Worm (Caenorhabditis elegans): Measurements from ENCODE around the gene col-37.

Gene col-37

DNA sequence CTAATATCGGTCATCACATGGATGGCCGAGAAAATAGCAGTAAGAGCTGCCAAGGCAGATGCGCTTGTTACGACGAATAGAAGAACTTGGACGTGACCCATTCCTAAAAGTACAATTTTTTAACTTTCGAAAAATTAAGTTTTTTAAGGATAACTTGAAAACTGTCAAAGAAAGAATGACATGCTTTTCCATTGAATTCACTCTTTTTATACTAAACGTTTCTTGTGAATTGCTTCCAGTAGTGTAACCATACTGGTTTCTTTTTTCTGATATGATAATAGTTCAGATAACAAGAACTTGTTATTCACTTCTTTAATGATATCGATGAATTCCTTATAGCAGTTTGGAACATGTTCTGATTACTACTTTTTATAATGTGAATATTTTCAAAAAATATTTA is at the start of gene col-37:
Gene col-37 (minus strand): TSS at position 101 of the 400 bp plus-strand sequence.
- TF ChIP-seq unc-62 (GFP tag; optimal IDR thresholded peaks at IDR 0.05) = no peak

DNA sequence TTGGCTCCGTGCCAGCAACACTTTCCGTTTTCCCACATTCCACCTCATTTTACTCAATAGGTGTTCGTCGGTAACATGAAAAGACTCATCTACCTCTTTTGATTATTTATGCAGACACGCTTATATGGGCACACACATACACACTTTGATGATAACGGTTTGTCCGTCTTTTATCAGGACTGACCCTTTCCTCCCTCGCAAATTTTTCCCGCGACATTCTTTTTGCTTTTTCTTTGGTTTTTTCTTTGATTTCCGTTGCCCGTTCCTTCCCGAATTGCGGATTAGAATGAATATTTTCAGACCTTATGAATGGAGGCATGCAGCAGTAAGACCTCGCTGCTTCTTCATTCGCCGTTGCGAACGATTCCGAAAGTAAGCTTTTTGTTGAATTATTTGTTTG is 45.5 kb upstream of the col-37 start, which contains the start of gene vab-8:
Gene vab-8 (plus strand): TSS at position 301 of the 400 bp plus-strand sequence.
- TF ChIP-seq elt-2 (tag; optimal IDR thresholded peaks at IDR 0.05) (peak; percentile 19), tbx-2 (tag; optimal IDR thresholded peaks at IDR 0.05) (no peak), ama-1 (optimal IDR thresholded peaks at IDR 0.05) (no peak), pha-4 (tag; optimal IDR thresholded peaks at IDR 0.05) (no peak), unc-39 (tag; optimal IDR thresholded peaks at IDR 0.05) (no peak), nhr-28 (tag; optimal IDR thresholded peaks at IDR 0.05) (no peak), nhr-43 (tag; optimal IDR thresholded peaks at IDR 0.05; ENCODE audit: poor library complexity, severe bottlenecking) (no peak)

DNA sequence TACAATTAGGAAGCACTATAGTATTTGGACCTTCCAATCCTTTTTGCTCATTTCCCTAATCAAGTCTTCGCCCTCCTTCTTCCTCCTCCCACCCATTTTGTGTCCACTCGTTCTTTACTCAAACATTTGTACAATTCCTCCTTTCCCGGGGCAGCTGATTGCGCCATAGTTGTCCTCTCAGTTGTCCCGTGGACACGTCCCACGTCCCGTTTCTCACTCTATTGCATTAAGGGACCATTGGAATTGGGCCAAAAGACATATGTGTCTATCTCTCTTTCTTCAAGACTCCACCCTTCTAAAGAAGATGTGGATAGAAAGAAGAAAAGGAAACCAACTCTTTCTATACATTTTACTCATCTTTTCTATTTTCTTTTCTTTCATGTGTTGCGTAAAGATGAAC is 43.5 kb upstream of the col-37 start:
- TF ChIP-seq fkh-10 (GFP tag; optimal IDR thresholded peaks at IDR 0.05) (peak; percentile 30), nfya-1 (tag; optimal IDR thresholded peaks at IDR 0.05; ENCODE audit: insufficient read depth) (peak; percentile 11), lin-39 (tag; optimal IDR thresholded peaks at IDR 0.05) (no peak), ZK546.5 (tag; optimal IDR thresholded peaks at IDR 0.05) (no peak), nhr-43 (tag; optimal IDR thresholded peaks at IDR 0.05; ENCODE audit: poor library complexity, severe bottlenecking) (no peak)

DNA sequence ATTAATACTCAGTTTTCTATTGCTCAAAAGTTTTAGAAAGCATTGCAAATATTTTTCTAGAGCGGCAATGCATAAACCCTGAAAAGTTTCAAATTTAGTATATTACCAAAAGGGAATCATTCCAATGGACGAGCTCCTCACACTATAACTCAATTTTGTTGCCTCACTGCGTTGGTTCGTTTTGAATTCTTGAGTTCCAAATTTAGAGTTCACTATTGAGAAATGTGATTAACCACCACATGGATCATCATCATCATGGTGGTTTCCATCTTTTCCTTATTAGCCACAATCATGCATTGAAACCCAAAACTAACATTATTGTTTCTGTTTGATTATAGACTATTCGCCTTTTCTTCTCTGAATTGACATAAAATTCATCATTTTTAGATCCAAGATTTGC is 42.4 kb upstream of the col-37 start:
- no peak for TF ChIP-seq ceh-28 (tag; optimal IDR thresholded peaks at IDR 0.05)
- no peak for TF ChIP-seq skn-1 (tag; optimal IDR thresholded peaks at IDR 0.05)
- TF ChIP-seq nfya-1 (tag; optimal IDR thresholded peaks at IDR 0.05; ENCODE audit: insufficient read depth) = no peak
- TF ChIP-seq nhr-237 (tag; optimal IDR thresholded peaks at IDR 0.05) = no peak
- no peak for TF ChIP-seq ZK546.5 (tag; optimal IDR thresholded peaks at IDR 0.05)
- TF ChIP-seq lin-39 (tag; optimal IDR thresholded peaks at IDR 0.05) = no peak
- TF ChIP-seq elt-3 (tag; optimal IDR thresholded peaks at IDR 0.05) = no peak

DNA sequence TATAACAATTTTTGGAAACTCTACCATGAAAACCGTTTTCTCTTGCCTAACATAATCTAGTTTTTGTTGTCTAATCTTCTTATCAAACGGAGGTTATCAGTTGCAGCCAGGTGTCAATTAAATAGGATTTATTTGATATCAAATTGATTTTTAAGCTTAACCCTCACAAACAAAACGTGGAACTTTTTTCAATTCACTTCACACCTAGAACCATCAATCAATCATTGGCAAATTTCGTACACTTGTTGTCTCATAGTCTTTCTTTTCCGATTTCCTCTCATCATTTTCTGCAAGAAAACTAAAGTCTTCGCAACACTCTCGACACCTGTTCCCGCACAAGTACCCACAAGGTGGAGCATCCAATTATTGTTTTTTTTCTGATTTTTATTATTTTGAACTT is 41.1 kb upstream of the col-37 start:
- no peak for TF ChIP-seq ztf-11 (tag; optimal IDR thresholded peaks at IDR 0.05)
- peak; percentile 44 for TF ChIP-seq elt-2 (tag; optimal IDR thresholded peaks at IDR 0.05)
- no peak for TF ChIP-seq ZK546.5 (tag; optimal IDR thresholded peaks at IDR 0.05)
- no peak for TF ChIP-seq nfya-1 (tag; optimal IDR thresholded peaks at IDR 0.05; ENCODE audit: insufficient read depth)

DNA sequence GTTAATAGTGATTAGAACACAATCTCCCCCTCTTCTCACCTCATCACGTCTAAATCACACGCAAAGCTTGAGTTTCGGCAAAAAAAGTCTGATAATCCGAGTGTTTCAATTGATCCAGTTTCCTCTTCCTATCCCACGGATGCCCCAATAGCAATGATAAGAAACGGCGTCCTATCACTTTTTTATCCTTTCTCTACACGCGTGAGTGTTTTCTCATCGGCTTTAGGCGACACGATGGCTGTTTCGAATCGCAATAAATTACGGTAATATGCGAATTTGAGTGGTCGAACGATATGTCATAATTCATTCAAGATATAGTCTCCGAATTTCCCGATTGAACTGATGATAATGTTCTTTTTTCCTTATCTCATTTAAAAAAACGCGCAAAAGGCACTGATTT is 31.9 kb upstream of the col-37 start:
- TF ChIP-seq nhr-23 (tag; optimal IDR thresholded peaks at IDR 0.05) (peak; percentile 77), nhr-43 (tag; optimal IDR thresholded peaks at IDR 0.05; ENCODE audit: poor library complexity, severe bottlenecking) (peak; percentile 82), elt-3 (tag; optimal IDR thresholded peaks at IDR 0.05) (peak in 1 of 3 experiments; percentile 55), nhr-25 (tag; optimal IDR thresholded peaks at IDR 0.05) (peak; percentile 16), lin-39 (tag; optimal IDR thresholded peaks at IDR 0.05) (no peak), ceh-9 (tag; optimal IDR thresholded peaks at IDR 0.05) (no peak), pqm-1 (tag; optimal IDR thresholded peaks at IDR 0.05) (no peak)

DNA sequence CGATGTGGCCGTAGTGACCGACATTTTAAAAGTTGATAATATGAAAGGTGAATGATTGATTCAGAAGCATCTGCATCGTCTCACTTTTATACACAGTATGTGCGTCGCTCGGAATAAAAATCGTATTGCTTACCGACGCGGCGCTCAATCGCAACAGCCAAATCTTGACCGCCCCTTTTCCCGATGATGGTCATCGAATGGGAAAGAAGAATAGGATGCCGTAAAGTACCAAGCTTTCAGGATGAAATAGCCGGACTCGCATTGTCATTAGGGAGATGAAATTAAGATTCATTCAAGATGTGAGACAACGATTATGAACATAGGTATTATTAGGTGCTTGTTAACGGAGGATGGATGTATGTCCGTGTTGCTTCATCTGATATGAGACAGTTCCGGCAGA is 31.0 kb upstream of the col-37 start, which contains the start of gene lon-3:
Gene lon-3 (minus strand): TSS at position 101 of the 400 bp plus-strand sequence.
- no peak for TF ChIP-seq hmg-11 (tag; optimal IDR thresholded peaks at IDR 0.05)
- no peak for TF ChIP-seq R02D3.7 (tag; optimal IDR thresholded peaks at IDR 0.05)
- TF ChIP-seq daf-12 (tag; optimal IDR thresholded peaks at IDR 0.05) = no peak
- TF ChIP-seq ztf-11 (tag; optimal IDR thresholded peaks at IDR 0.05) = no peak
- no peak for TF ChIP-seq nhr-23 (tag; optimal IDR thresholded peaks at IDR 0.05)
- TF ChIP-seq nhr-11 (tag; optimal IDR thresholded peaks at IDR 0.05) = no peak
- no peak for TF ChIP-seq nhr-12 (tag; optimal IDR thresholded peaks at IDR 0.05)
- TF ChIP-seq aly-2 (tag; optimal IDR thresholded peaks at IDR 0.05) = no peak
- no peak for TF ChIP-seq snpc-4 (tag; optimal IDR thresholded peaks at IDR 0.05)
- TF ChIP-seq ama-1 (optimal IDR thresholded peaks at IDR 0.05) = no peak
- no peak for TF ChIP-seq lsy-12 (tag; optimal IDR thresholded peaks at IDR 0.05)
- no peak for TF ChIP-seq elt-1 (tag; optimal IDR thresholded peaks at IDR 0.05)
- no peak for TF ChIP-seq nhr-67 (tag; optimal IDR thresholded peaks at IDR 0.05)
- no peak for TF ChIP-seq sea-2 (GFP tag; optimal IDR thresholded peaks at IDR 0.05)
- no peak for TF ChIP-seq egl-5 (tag; optimal IDR thresholded peaks at IDR 0.05)

Data from whole organism, L3 larva.